Fruit fly (Drosophila melanogaster) whole organism, prepupa: ENCODE measurements around the gene Ir68a.

Experiments used
- Blimp-1 ChIP-seq: fragments of 200-800 bp; sonication (Bioruptor generic); optimal IDR thresholded peaks from 3 replicates; lab custom pipeline; 2017; ENCODE audit warnings: missing biosample characterization, missing genetic modification characterization, mild to moderate bottlenecking, moderate library complexity, missing genetic modification reagents
- CG10669 ChIP-seq: fragments of 200-800 bp; sonication (Bioruptor generic); optimal IDR thresholded peaks from 3 replicates; lab custom pipeline; 2018; ENCODE audit warnings: missing biosample characterization, mild to moderate bottlenecking, missing genetic modification characterization, moderate library complexity
- CG11902 ChIP-seq: fragments of 200-800 bp; sonication (Bioruptor generic); optimal IDR thresholded peaks from 3 replicates; lab custom pipeline; 2016; ENCODE audit warnings: missing biosample characterization, missing genetic modification characterization
- CG15336 ChIP-seq: fragments of 200-800 bp; sonication (Bioruptor generic); IDR thresholded peaks from 2 replicates; pipeline ENCODE4 v1.3.6; 2022; ENCODE audit warnings: missing biosample characterization, missing genetic modification characterization
- CG1621 ChIP-seq: fragments of 200-800 bp; sonication (Bioruptor generic); optimal IDR thresholded peaks from 3 replicates; lab custom pipeline; 2018; ENCODE audit warnings: missing biosample characterization, mild to moderate bottlenecking, missing genetic modification characterization
- CG3032 ChIP-seq: fragments of 200-800 bp; optimal IDR thresholded peaks from 2 replicates; lab custom pipeline; 2019; ENCODE audit warnings: missing biosample characterization, mild to moderate bottlenecking, missing genetic modification characterization, moderate library complexity
- CG31627 ChIP-seq: fragments of 200-800 bp; sonication (Bioruptor generic); optimal IDR thresholded peaks from 3 replicates; lab custom pipeline; 2016; ENCODE audit warnings: missing biosample characterization, missing genetic modification characterization
- CG34406 ChIP-seq: fragments of 200-800 bp; sonication (Bioruptor generic); optimal IDR thresholded peaks from 3 replicates; lab custom pipeline; 2016; ENCODE audit warnings: missing biosample characterization, missing genetic modification characterization
- CG3919 ChIP-seq: fragments of 200-800 bp; sonication (Bioruptor generic); optimal IDR thresholded peaks from 3 replicates; lab custom pipeline; 2016; ENCODE audit warnings: missing biosample characterization, missing genetic modification characterization
- CG6163 ChIP-seq: fragments of 200-800 bp; sonication (Bioruptor generic); IDR thresholded peaks from 3 replicates; pipeline ENCODE4 v1.3.6; 2022; ENCODE audit warnings: missing biosample characterization, missing genetic modification characterization
- CG6276 ChIP-seq: fragments of 200-800 bp; sonication (Bioruptor generic); optimal IDR thresholded peaks from 2 replicates; lab custom pipeline; 2017; ENCODE audit warnings: missing biosample characterization, mild to moderate bottlenecking, missing genetic modification characterization
- CG6792 ChIP-seq: fragments of 200-800 bp; sonication (Bioruptor generic); optimal IDR thresholded peaks from 3 replicates; lab custom pipeline; 2016; ENCODE audit warnings: missing biosample characterization, missing genetic modification characterization
- CG6854 ChIP-seq: fragments of 200-800 bp; sonication (Bioruptor generic); optimal IDR thresholded peaks from 2 replicates; lab custom pipeline; 2017; ENCODE audit warnings: missing biosample characterization, mild to moderate bottlenecking, missing genetic modification characterization
- CG7368 ChIP-seq: fragments of 200-800 bp; sonication (Bioruptor generic); optimal IDR thresholded peaks from 3 replicates; lab custom pipeline; 2016; ENCODE audit warnings: missing biosample characterization, missing genetic modification characterization
- CG8319 ChIP-seq: fragments of 200-800 bp; sonication (Bioruptor generic); optimal IDR thresholded peaks from 3 replicates; lab custom pipeline; 2016; ENCODE audit warnings: missing biosample characterization, missing genetic modification characterization
- CG8632 ChIP-seq: fragments of 200-800 bp; sonication (Bioruptor generic); optimal IDR thresholded peaks from 3 replicates; lab custom pipeline; 2016; ENCODE audit warnings: missing biosample characterization, missing genetic modification characterization
- Eip75B ChIP-seq: fragments of 200-800 bp; sonication (Bioruptor generic); optimal IDR thresholded peaks from 3 replicates; lab custom pipeline; 2016; ENCODE audit warnings: missing biosample characterization, missing genetic modification characterization
- Eip78C ChIP-seq: fragments of 200-800 bp; sonication (Bioruptor generic); peaks from one replicate; lab custom pipeline; 2016; ENCODE audit warnings: missing biosample characterization, missing genetic modification characterization
- Ets21C ChIP-seq: fragments of 200-800 bp; sonication (Bioruptor generic); optimal IDR thresholded peaks from 3 replicates; lab custom pipeline; 2016; ENCODE audit warnings: missing biosample characterization, missing genetic modification characterization
- Ets96B ChIP-seq: fragments of 200-800 bp; optimal IDR thresholded peaks from 2 replicates; lab custom pipeline; 2019; ENCODE audit warnings: missing biosample characterization, mild to moderate bottlenecking, missing genetic modification characterization, moderate library complexity
- Gug ChIP-seq: fragments of 200-800 bp; sonication (Bioruptor generic); IDR thresholded peaks from 2 replicates; pipeline ENCODE4 v1.3.6; 2022; ENCODE audit warnings: missing biosample characterization, missing genetic modification characterization
- Hr38 ChIP-seq: sonication (Bioruptor generic); optimal IDR thresholded peaks from 2 replicates; lab custom pipeline; 2016; ENCODE audit warnings: missing biosample characterization, missing genetic modification characterization
- Hr39 ChIP-seq: fragments of 200-800 bp; sonication (Bioruptor generic); optimal IDR thresholded peaks from 2 replicates; lab custom pipeline; 2016; ENCODE audit warnings: missing biosample characterization, missing genetic modification characterization
- Hr4 ChIP-seq: fragments of 200-800 bp; sonication (Bioruptor generic); optimal IDR thresholded peaks from 3 replicates; lab custom pipeline; 2016; ENCODE audit warnings: missing biosample characterization, missing genetic modification characterization
- Lpt ChIP-seq: fragments of 200-800 bp; sonication (Bioruptor generic); optimal IDR thresholded peaks from 3 replicates; lab custom pipeline; 2016; ENCODE audit warnings: missing biosample characterization, missing genetic modification characterization
- Met ChIP-seq: fragments of 200-800 bp; sonication (Bioruptor generic); optimal IDR thresholded peaks from 3 replicates; lab custom pipeline; 2016; ENCODE audit warnings: missing biosample characterization, missing genetic modification characterization
- OdsH ChIP-seq: fragments of 200-800 bp; sonication (Bioruptor generic); optimal IDR thresholded peaks from 3 replicates; lab custom pipeline; 2016; ENCODE audit warnings: missing biosample characterization, missing genetic modification characterization
- Smox ChIP-seq: fragments of 200-800 bp; sonication (Bioruptor generic); optimal IDR thresholded peaks from 3 replicates; lab custom pipeline; 2016; ENCODE audit warnings: missing biosample characterization, missing genetic modification characterization
- Sox102F ChIP-seq: fragments of 200-800 bp; sonication (Bioruptor generic); optimal IDR thresholded peaks from 2 replicates; lab custom pipeline; 2016; ENCODE audit warnings: missing biosample characterization, mild to moderate bottlenecking, missing genetic modification characterization
- Sox14 ChIP-seq: fragments of 200-800 bp; sonication (Bioruptor generic); optimal IDR thresholded peaks from 3 replicates; lab custom pipeline; 2016; ENCODE audit warnings: missing biosample characterization, missing genetic modification characterization
- achi ChIP-seq: fragments of 200-800 bp; sonication (Bioruptor generic); optimal IDR thresholded peaks from 3 replicates; lab custom pipeline; 2016; ENCODE audit warnings: missing biosample characterization, missing genetic modification characterization
- acj6 ChIP-seq: fragments of 200-800 bp; sonication (Bioruptor generic); optimal IDR thresholded peaks from 3 replicates; lab custom pipeline; 2016; ENCODE audit warnings: missing biosample characterization, missing genetic modification characterization
- cyc ChIP-seq: fragments of 200-800 bp; sonication (Bioruptor generic); optimal IDR thresholded peaks from 3 replicates; lab custom pipeline; 2016; ENCODE audit warnings: missing biosample characterization, missing genetic modification characterization
- dsx ChIP-seq: fragments of 200-800 bp; optimal IDR thresholded peaks from 3 replicates; lab custom pipeline; 2019; ENCODE audit warnings: missing biosample characterization, mild to moderate bottlenecking, missing genetic modification characterization, moderate library complexity; ENCODE audit not compliant: poor library complexity, severe bottlenecking
- eg ChIP-seq: fragments of 200-800 bp; sonication (Bioruptor generic); IDR thresholded peaks from 3 replicates; pipeline ENCODE4 v1.3.6; 2022; ENCODE audit warnings: missing biosample characterization, missing genetic modification characterization
- esn ChIP-seq: fragments of 200-800 bp; sonication (Bioruptor generic); optimal IDR thresholded peaks from 2 replicates; lab custom pipeline; 2016; ENCODE audit warnings: missing biosample characterization, mild to moderate bottlenecking, missing genetic modification characterization, moderate library complexity
- fd59A ChIP-seq: fragments of 200-800 bp; sonication (Bioruptor generic); optimal IDR thresholded peaks from 2 replicates; lab custom pipeline; 2017; ENCODE audit warnings: missing biosample characterization, mild to moderate bottlenecking, missing genetic modification characterization, missing genetic modification reagents
- fkh ChIP-seq: fragments of 200-800 bp; sonication (Bioruptor generic); optimal IDR thresholded peaks from 3 replicates; lab custom pipeline; 2017; ENCODE audit warnings: missing biosample characterization, mild to moderate bottlenecking, missing genetic modification characterization, moderate library complexity
- lz ChIP-seq: fragments of 200-800 bp; sonication (Bioruptor generic); optimal IDR thresholded peaks from 3 replicates; lab custom pipeline; 2016; ENCODE audit warnings: missing biosample characterization, missing genetic modification characterization
- net ChIP-seq: fragments of 200-800 bp; sonication (Bioruptor generic); optimal IDR thresholded peaks from 3 replicates; lab custom pipeline; 2016; ENCODE audit warnings: missing biosample characterization, missing genetic modification characterization
- pdm3 ChIP-seq: fragments of 200-800 bp; sonication (Bioruptor generic); optimal IDR thresholded peaks from 3 replicates; lab custom pipeline; 2016; ENCODE audit warnings: missing biosample characterization, missing genetic modification characterization
- salr ChIP-seq, 2 experiments: fragments of 200-800 bp; sonication (Bioruptor generic); optimal IDR thresholded peaks; 3 replicates each; lab custom pipeline; 2016 to 2018; ENCODE audit warnings: missing biosample characterization in 2 of 2, missing genetic modification characterization in 2 of 2, mild to moderate bottlenecking in 1 of 2
- spab ChIP-seq: fragments of 200-800 bp; sonication (Bioruptor generic); optimal IDR thresholded peaks from 2 replicates; lab custom pipeline; 2017; ENCODE audit warnings: missing biosample characterization, mild to moderate bottlenecking, missing genetic modification characterization, missing genetic modification reagents
- svp ChIP-seq: fragments of 200-800 bp; sonication (Bioruptor generic); peaks from one replicate; lab custom pipeline; 2016; ENCODE audit warnings: missing biosample characterization, missing genetic modification characterization
- vri ChIP-seq: fragments of 200-800 bp; sonication (Bioruptor generic); optimal IDR thresholded peaks from 3 replicates; lab custom pipeline; 2016; ENCODE audit warnings: missing biosample characterization, mild to moderate bottlenecking, missing genetic modification characterization

The Ir68a gene

dm6 chr3L:11272243-11273012 is 36.4 kb upstream of the Ir68a start (continued):
- no peak for TF ChIP-seq CG1621
- no peak for TF ChIP-seq Eip75B
- no peak for TF ChIP-seq spab
- TF ChIP-seq CG3919 (GFP tag; lab: Kevin White, UChicago), result peak; percentile 3
- no peak for TF ChIP-seq CG34406
- peak; percentile 41 for TF ChIP-seq fkh
- no peak for TF ChIP-seq acj6 (GFP tag; lab: Kevin White, UChicago)
- peak; percentile 1 for TF ChIP-seq achi (GFP tag; lab: Kevin White, UChicago)
- no peak for TF ChIP-seq Ets21C (GFP tag; lab: Kevin White, UChicago)
- no peak for TF ChIP-seq CG6792
- TF ChIP-seq cyc, result no peak
- no peak for TF ChIP-seq Smox (GFP tag; lab: Kevin White, UChicago)

- TF ChIP-seq fd59A (GFP tag; lab: Kevin White, UChicago), result no peak
- no peak for TF ChIP-seq dsx (GFP tag; lab: Kevin White, UChicago)
- no peak for TF ChIP-seq CG10669 (GFP tag; lab: Kevin White, UChicago)
- TF ChIP-seq vri (GFP tag; lab: Kevin White, UChicago), result peak; percentile 89
- TF ChIP-seq Ets96B, result no peak
- no peak for TF ChIP-seq Met (GFP tag; lab: Kevin White, UChicago)
- TF ChIP-seq Blimp-1, result peak; percentile 9
- no peak for TF ChIP-seq Sox14 (GFP tag; lab: Kevin White, UChicago)
- TF ChIP-seq pdm3 (GFP tag; lab: Kevin White, UChicago), result no peak
- TF ChIP-seq eg (GFP tag; lab: Robert Waterston, UW), result no peak
- TF ChIP-seq Eip75B, result no peak
- no peak for TF ChIP-seq CG6854 (GFP tag; lab: Kevin White, UChicago)
- no peak for TF ChIP-seq CG1621
- TF ChIP-seq CG7368 (GFP tag; lab: Kevin White, UChicago), result no peak
- TF ChIP-seq Ets21C (GFP tag; lab: Kevin White, UChicago), result no peak
- TF ChIP-seq CG3032 (tag; lab: Kevin White, UChicago), result no peak
- no peak for TF ChIP-seq OdsH (GFP tag; lab: Kevin White, UChicago)
- no peak for TF ChIP-seq Gug (GFP tag; lab: Robert Waterston, UW)
Observed at dm6 chr3L:11263985-11264384, 28.0 kb upstream of the Ir68a start.

dm6 chr3L:11262159-11262558 is 26.1 kb upstream of the Ir68a start:
- TF ChIP-seq Smox (GFP tag; lab: Kevin White, UChicago) (no peak), CG6163 (peak; percentile 59; the same call in 2 of the 3 replicates), CG11902 (GFP tag; lab: Kevin White, UChicago) (peak; percentile 5), Met (GFP tag; lab: Kevin White, UChicago) (no peak), Hr4 (GFP tag; lab: Kevin White, UChicago) (no peak), svp (GFP tag; lab: Kevin White, UChicago) (peak; percentile 50), esn (no peak), acj6 (GFP tag; lab: Kevin White, UChicago) (peak; percentile 15), spab (peak; percentile 19), Ets21C (GFP tag; lab: Kevin White, UChicago) (no peak), CG8319 (GFP tag; lab: Kevin White, UChicago) (no peak), Sox102F (GFP tag; lab: Kevin White, UChicago) (no peak), lz (GFP tag; lab: Kevin White, UChicago) (peak; percentile 12), cyc (peak; percentile 6), Eip75B (peak; percentile 41), fd59A (GFP tag; lab: Kevin White, UChicago) (no peak), salr (GFP tag; optimal IDR thresholded peaks at IDR 0.05; lab: Kevin White, UChicago) (no peak), dsx (GFP tag; lab: Kevin White, UChicago) (no peak), OdsH (GFP tag; lab: Kevin White, UChicago) (peak; percentile 30), CG15336 (GFP tag; lab: Robert Waterston, UW) (0 out of 2 replicates have a peak, but pooled peaks have one; percentile 15), Hr38 (GFP tag; lab: Kevin White, UChicago) (no peak), Eip78C (GFP tag; lab: Kevin White, UChicago) (peak; percentile 68), Sox14 (GFP tag; lab: Kevin White, UChicago) (peak; percentile 15), CG31627 (GFP tag; lab: Kevin White, UChicago) (no peak), CG6276 (GFP tag; lab: Kevin White, UChicago) (no peak), CG8632 (no peak), Blimp-1 (no peak), CG1621 (no peak), vri (GFP tag; lab: Kevin White, UChicago) (no peak), Hr39 (peak; percentile 7), Lpt (GFP tag; lab: Kevin White, UChicago) (no peak), CG3032 (tag; lab: Kevin White, UChicago) (no peak), net (GFP tag; lab: Kevin White, UChicago) (no peak), fkh (no peak), pdm3 (GFP tag; lab: Kevin White, UChicago) (no peak)
